Worm (Caenorhabditis elegans) whole organism, L3 larva: Measurements from ENCODE around the gene rbm-17.

Source experiments
- egl-27 ChIP-seq: sonication (generic microtip); optimal IDR thresholded peaks from 4 replicates; lab custom pipeline; 2017; ENCODE audit warnings: missing biosample characterization, missing genetic modification reagents, missing genetic modification characterization
- elt-1 ChIP-seq: fragments of 150-350 bp; optimal IDR thresholded peaks from 2 replicates; lab custom pipeline; 2014; ENCODE audit warnings: missing biosample characterization, missing genetic modification characterization
- elt-3 ChIP-seq, 3 experiments: fragments of 150-350 bp in 1 of 3; sonication (generic microtip) in 2 of 3; optimal IDR thresholded peaks; 2 replicates in 2 of 3; 4 replicates in 1 of 3; lab custom pipeline; 2014 to 2017; ENCODE audit warnings: missing biosample characterization in 3 of 3, missing genetic modification characterization in 3 of 3
- eor-1 ChIP-seq, 2 experiments: fragments of 150-350 bp; optimal IDR thresholded peaks; 2 replicates each; lab custom pipeline; 2014 to 2018; ENCODE audit warnings: missing biosample characterization in 2 of 2, missing genetic modification characterization in 2 of 2
- lin-15B ChIP-seq: fragments of 150-350 bp; optimal IDR thresholded peaks from 2 replicates; lab custom pipeline; 2014; ENCODE audit warnings: missing biosample characterization, missing genetic modification characterization
- nhr-11 ChIP-seq: fragments of 150-350 bp; optimal IDR thresholded peaks from 2 replicates; lab custom pipeline; 2014; ENCODE audit warnings: missing biosample characterization, missing genetic modification characterization
- ztf-11 ChIP-seq: fragments of 150-350 bp; optimal IDR thresholded peaks from 2 replicates; lab custom pipeline; 2014; ENCODE audit warnings: missing biosample characterization, missing genetic modification characterization

- TF ChIP-seq lin-15B (tag; lab: Kevin White, UChicago) (peak; percentile 75), elt-1 (tag; lab: Kevin White, UChicago) (no peak), eor-1 (tag; optimal IDR thresholded peaks at IDR 0.05; lab: Kevin White, UChicago) (no peak), elt-3 (tag; optimal IDR thresholded peaks at IDR 0.05; lab: Kevin White, UChicago) (no peak), nhr-11 (no peak), ztf-11 (tag; lab: Kevin White, UChicago) (no peak), egl-27 (tag; lab: Kevin White, UChicago) (no peak)
Measured at ce11 chrIV:11601721-11602405, 36.3 kb upstream of the rbm-17 start.
